Worm (Caenorhabditis elegans) whole organism, dauer: Measurements from ENCODE around the gene edg-1.
"Not testable (repeated sequence)": the region's sequence is repeated elsewhere in the genome, so short reads cannot be mapped to it uniquely, and the experiment has no call there.

Source experiments
- unc-62 ChIP-seq: sonication (generic microtip); optimal IDR thresholded peaks from 2 replicates; lab custom pipeline; 2017; ENCODE audit warnings: missing biosample characterization, missing genetic modification reagents, missing genetic modification characterization

Gene edg-1

ce11 chrIV:11313880-11314279 is 6.7 kb upstream of the edg-1 start, which contains the start of gene dnj-2:
Gene dnj-2 (minus strand): TSS chrIV:11313980.
- TF ChIP-seq unc-62 (GFP tag; lab: Kevin White, UChicago): no peak

DNA sequence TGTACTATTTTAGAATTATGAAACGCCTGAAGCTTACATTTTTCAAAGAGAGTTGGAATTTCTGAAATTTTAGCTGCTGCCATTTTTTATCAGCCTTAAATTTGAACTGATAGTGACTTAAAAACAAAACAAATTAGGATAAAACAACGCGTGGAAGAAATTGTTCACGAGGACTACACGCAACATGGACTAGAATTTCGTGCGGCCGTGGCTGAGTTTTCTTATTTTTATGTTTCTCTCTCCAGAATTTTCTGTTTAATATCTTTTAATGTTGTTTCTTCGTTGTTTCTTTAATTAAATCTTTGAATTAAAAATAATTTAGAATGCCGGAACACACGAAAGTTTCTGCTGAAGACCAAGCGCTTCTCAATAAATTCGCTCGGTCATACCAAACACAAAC is 5.7 kb upstream of the edg-1 start, which contains the start of the genes B0035.3, B0035.22 and pfd-4:
TSS of gene B0035.3 (minus strand) at position 114 of the 400 bp plus-strand sequence.
TSS of gene B0035.22 (plus strand) at position 269 of the 400 bp plus-strand sequence.
TSS of gene pfd-4 (plus strand) at position 323 of the 400 bp plus-strand sequence.
- no peak for TF ChIP-seq unc-62 (GFP tag; lab: Kevin White, UChicago)

DNA sequence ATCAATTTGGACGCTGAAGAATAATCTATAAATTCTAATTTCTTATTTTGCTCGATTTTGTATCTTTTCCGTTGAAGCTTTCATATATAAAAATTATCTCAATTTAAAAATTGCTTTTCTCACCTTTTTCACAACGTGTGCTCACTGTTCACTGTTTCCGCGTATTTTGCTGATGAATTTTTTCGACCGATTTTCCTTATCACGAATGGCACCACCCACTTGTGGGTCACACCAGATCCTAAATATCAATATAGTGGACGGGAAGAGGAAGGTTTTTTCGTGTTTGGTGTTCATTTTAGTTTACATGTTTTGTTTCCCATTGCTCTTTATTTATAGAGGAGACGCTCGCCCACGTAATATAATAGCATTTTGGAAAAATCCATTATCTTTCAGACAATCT is 4.9 kb upstream of the edg-1 start:
- TF ChIP-seq unc-62 (GFP tag; lab: Kevin White, UChicago): no peak

DNA sequence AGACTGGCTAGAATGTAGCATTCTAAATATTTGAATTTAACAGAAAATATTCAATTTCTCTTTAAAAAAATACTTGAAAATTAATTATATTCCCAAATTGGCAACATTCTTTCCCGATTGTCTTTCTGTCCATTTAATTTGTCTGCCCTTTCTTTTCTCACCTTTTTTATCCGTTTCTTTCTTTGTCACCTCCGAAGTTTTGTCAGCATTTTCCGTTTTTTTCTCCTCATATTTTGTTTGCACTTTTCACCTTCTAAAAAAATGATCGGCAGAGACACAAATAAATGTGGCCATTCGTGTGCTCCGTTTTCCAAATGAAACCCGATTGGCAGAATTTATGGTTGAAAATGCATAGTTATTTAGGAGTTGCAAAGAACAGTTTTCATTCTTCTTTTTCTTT is 4.5 kb upstream of the edg-1 start:
- TF ChIP-seq unc-62 (GFP tag; lab: Kevin White, UChicago): no peak

- TF ChIP-seq unc-62 (GFP tag; lab: Kevin White, UChicago): no peak
These were observed 4.0 kb upstream of the edg-1 start for ce11 chrIV:11316640-11317039.

DNA sequence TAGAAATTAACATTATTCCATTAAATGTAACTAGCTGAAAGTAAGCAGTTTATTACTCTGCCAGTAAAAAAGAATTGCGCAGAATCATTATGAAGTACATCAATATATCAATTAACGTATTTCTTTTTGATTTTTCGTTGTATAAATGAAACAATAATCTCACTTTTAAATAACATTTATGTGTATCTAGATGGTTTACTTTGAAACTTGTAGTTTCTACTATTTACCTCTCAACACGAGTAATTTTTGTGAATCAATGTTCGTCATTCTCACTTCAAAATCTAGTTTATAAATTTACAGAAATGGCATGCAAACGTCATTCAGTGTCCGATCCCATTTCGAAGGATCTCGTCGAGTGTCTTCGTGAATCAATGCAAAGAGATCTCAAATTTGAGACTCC is 3.5 kb upstream of the edg-1 start, which contains the start of gene gspd-1:
TSS of gene gspd-1 (plus strand) at position 301 of the 400 bp plus-strand sequence.
- TF ChIP-seq unc-62 (GFP tag; lab: Kevin White, UChicago): no peak

- no peak for TF ChIP-seq unc-62 (GFP tag; lab: Kevin White, UChicago)
These were observed 677 bp upstream of the edg-1 start, which contains the start of gene B0035.18 for ce11 chrIV:11319884-11320362. Gene B0035.18 (plus strand): TSS chrIV:11320312.

DNA sequence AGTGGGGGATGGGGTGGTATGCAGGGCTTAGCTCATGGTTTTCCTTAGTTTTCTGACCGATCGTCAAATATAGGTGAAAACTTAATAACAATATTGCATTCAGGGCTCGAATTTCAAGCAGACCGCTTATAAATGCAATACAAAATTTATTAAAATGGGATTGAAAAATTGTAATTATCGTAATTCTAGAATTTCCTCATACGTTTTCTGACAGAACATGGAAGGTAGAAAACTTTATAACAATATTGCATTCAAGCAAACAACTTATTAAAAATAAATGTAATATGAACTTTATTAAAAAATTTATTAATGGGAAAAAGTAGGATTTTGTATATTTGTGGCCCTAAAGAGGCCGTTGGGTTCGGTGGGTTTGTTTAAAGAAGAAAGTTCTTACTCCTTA is 3.1 kb downstream of the edg-1 start:
- TF ChIP-seq unc-62 (GFP tag; lab: Kevin White, UChicago): no peak

ce11 chrIV:11324741-11325140 is 4.1 kb downstream of the edg-1 start, which contains the start of gene his-48:
Gene his-48 (plus strand): TSS chrIV:11324745.
- not testable (repeated sequence) for TF ChIP-seq unc-62 (GFP tag; lab: Kevin White, UChicago)

DNA sequence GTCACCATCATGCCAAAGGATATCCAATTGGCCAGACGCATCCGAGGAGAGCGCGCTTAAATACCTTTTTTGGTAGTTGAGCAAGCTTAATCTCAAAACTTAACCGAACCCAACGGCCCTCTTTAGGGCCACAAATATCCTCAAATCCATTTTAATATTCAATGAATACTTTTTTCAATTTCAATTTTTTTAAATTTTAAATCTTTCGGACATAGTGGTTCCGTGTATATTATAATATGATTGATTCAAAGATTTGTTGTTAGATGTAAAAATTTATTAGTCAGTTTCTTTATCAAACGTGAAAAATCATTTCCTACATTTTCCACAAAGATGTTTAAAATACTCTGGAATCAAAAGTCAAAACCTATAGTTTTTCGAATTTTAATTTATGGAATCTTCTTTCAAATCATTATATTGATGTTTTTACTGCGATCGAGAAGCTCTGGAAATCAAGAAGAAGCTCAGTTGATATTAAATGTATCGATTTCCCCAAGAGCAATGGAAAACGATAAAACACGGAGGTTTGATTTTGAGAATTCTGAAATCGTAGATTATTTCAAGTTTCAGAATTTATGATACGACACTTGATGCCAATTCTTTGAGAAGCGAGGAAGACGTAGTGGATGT is 6.5 kb downstream of the edg-1 start, which contains the start of gene B0035.21:
TSS of gene B0035.21 (plus strand) at position 322 of the 627 bp plus-strand sequence.
- TF ChIP-seq unc-62 (GFP tag; lab: Kevin White, UChicago): no peak

DNA sequence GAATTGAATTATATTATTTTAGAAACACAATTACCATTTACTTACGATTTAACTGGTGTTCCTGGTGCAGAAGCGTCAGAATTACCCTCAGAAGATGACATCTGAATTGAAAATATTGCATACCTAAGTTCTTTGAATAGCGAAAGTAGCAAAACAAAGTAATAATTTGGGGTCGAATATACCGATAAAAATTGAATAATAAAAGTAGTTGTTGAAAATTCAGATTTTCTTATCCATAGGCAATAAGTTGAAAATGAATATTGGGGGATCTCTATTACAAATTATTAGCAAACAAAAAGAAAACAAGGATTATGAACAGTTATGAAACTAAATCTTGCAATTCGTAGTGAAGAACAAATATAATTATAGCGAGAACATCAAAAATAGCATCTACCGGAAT is 8.7 kb downstream of the edg-1 start, which contains the start of gene leo-1:
TSS of gene leo-1 (minus strand) at position 101 of the 400 bp plus-strand sequence.
- TF ChIP-seq unc-62 (GFP tag; lab: Kevin White, UChicago): no peak

DNA sequence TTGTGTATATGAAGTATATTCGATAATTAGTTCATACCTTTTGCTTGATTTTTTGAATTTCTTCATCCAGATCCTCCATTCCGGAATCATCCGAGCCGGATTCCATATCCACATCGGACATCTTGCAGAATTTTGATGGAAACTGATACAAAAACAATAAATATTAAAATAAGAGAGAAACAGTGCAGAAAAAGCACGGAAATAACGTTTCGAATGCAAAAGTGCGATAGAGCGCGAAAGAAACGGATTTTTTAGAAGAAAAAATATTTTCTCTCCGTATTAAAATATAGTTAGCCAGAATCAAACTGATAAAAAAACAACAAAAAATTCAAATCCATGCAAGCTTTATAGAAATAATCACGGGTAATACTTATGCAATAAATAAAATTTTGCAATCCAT is 12.2 kb downstream of the edg-1 start, which contains the start of gene sart-3:
TSS of gene sart-3 (minus strand) at position 219 of the 400 bp plus-strand sequence.
- no peak for TF ChIP-seq unc-62 (GFP tag; lab: Kevin White, UChicago)

DNA sequence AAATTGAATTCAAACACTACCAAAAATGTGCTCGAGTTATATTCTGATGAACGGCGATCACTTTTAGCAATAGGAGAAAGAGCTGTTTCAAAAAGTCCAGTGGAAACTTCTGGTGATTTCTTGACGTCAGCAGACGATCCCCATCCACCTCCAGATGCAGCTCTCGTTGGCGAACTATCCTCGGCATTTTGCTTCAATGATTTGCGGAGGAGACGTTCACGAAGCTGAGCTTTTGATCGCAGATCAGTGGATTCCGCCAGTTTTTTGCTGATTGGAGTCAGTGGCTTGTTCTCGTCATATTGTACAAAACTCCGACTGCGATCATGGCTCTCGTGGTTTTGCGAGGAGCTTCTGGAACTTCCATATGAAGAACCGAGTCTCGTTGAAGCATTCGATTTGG is 15.6 kb downstream of the edg-1 start:
- TF ChIP-seq unc-62 (GFP tag; lab: Kevin White, UChicago): no peak

DNA sequence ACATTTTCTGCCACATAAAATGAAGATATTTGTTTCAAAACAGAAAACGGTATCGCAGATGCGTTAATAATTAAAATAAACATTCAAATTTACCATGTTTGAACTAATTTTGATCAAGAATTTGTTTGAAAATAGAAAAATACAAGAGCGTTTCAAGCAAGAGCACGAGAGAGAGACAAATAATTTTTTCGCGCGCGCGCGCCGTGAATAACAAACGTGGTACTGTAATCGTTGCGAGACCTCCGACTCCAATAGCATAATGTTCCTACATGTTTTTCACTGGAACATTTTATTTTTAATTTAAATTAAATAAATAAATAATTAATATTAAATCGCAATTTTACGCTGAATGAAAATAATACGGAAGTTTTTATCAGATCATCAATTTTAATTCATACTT is 16.4 kb downstream of the edg-1 start, which contains the start of gene F54E12.2:
TSS of gene F54E12.2 (minus strand) at position 164 of the 400 bp plus-strand sequence.
- no peak for TF ChIP-seq unc-62 (GFP tag; lab: Kevin White, UChicago)

- TF ChIP-seq unc-62 (GFP tag; lab: Kevin White, UChicago): no peak
These were observed 20.3 kb downstream of the edg-1 start for ce11 chrIV:11340735-11341443.

DNA sequence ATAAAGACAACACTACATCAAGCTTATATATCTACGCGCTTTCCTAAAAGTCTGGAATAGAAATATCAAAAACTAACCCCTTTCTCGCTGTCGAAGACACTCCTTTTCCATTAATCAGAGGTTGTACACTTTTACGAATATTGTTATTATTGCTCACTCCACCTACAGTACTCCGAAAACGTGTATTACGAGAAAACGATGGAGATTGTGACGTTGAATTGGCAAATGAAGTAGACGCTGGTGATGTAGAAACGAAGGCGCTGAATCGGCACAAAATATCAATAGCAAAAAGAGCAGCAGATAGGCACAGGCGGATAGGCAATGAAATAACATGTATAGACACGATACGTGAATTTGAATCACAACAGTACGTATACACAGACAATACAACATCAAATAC is 23.7 kb downstream of the edg-1 start:
- TF ChIP-seq unc-62 (GFP tag; lab: Kevin White, UChicago): no peak
